Worm (Caenorhabditis elegans) whole organism, late embryonic: ENCODE measurements around the gene C26E1.1.

Experiments
- ahr-1 ChIP-seq: sonication (generic microtip); optimal IDR thresholded peaks from 2 replicates; lab custom pipeline; 2016; ENCODE audit warnings: missing genetic modification characterization, missing compliant biosample characterization
- ama-1 ChIP-seq: fragments of 150-350 bp; optimal IDR thresholded peaks from 2 replicates; lab custom pipeline; 2014
- dmd-4 ChIP-seq: sonication (generic microtip); optimal IDR thresholded peaks from 2 replicates; lab custom pipeline; 2016; ENCODE audit warnings: borderline replicate concordance, missing genetic modification characterization, missing compliant biosample characterization
- pha-4 ChIP-seq: fragments of 150-350 bp; optimal IDR thresholded peaks from 2 replicates; lab custom pipeline; 2018; ENCODE audit warnings: missing biosample characterization, missing genetic modification reagents, missing genetic modification characterization
- tbx-2 ChIP-seq: sonication (generic microtip); optimal IDR thresholded peaks from 2 replicates; lab custom pipeline; 2016; ENCODE audit warnings: missing genetic modification characterization, missing compliant biosample characterization

DNA sequence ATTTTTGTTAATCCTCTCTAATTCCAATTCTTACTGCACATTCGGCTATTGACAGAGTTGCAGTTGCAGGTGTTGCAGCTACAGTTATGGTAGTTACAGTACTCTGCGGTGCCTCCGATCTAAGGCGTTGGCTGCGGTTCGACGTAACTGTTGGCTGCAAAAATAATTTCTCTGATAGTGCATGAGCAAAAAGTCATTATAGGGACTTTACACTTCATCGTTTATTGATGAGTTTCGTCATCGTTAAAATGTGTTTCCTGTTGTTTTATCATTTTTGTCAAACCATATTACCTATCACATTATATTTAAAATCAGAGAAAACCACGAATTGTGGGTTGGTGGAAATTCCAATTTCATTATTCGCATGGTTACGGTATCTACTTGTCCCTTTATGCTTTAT is 22.7 kb upstream of the C26E1.1 start:
- TF ChIP-seq pha-4 (tag; lab: Kevin White, UChicago) (no peak), tbx-2 (tag; lab: Kevin White, UChicago) (no peak), ama-1 (lab: Kevin White, UChicago) (no peak), ahr-1 (tag; lab: Kevin White, UChicago) (no peak), dmd-4 (tag; lab: Kevin White, UChicago) (no peak)
